Fruit fly (Drosophila melanogaster): ENCODE measurements around the gene Btk.

The Btk gene

dm6 chr2L:8277561-8278201 is 23.2 kb downstream of the Btk start (continued):
- peak; percentile 93 for TF ChIP-seq CG9817 (tag; optimal IDR thresholded peaks at IDR 0.05)
- TF ChIP-seq sima (GFP tag; optimal IDR thresholded peaks at IDR 0.05): peak; percentile 82
- TF ChIP-seq danr (GFP tag; IDR thresholded peaks at IDR 0.05): peak; percentile 98
- TF ChIP-seq Bdp1 (GFP tag; optimal IDR thresholded peaks at IDR 0.05): peak; percentile 87
- TF ChIP-seq CG14441 (GFP tag; IDR thresholded peaks at IDR 0.05): peak; percentile 98
- peak; percentile 94 for TF ChIP-seq al (GFP tag; IDR thresholded peaks at IDR 0.05)
- TF ChIP-seq CG8089 (GFP tag; optimal IDR thresholded peaks at IDR 0.05): peak; percentile 91
- TF ChIP-seq Hey (tag; optimal IDR thresholded peaks at IDR 0.05): peak; percentile 69
- TF ChIP-seq luna (GFP tag; optimal IDR thresholded peaks at IDR 0.05): no peak
- TF ChIP-seq NK7.1 (GFP tag; optimal IDR thresholded peaks at IDR 0.05): peak; percentile 89
- peak; percentile 98 for TF ChIP-seq CG1529 (GFP tag; optimal IDR thresholded peaks at IDR 0.05)
- peak; percentile 96 for TF ChIP-seq odd (GFP tag; optimal IDR thresholded peaks at IDR 0.05)
- TF ChIP-seq HmgD (GFP tag; optimal IDR thresholded peaks at IDR 0.05): peak; percentile 2
- TF ChIP-seq CG6791 (GFP tag; IDR thresholded peaks at IDR 0.05; ENCODE audit: partially characterized antibody): peak; percentile 68; the same call in 2 of the 3 replicates
- TF ChIP-seq CG3281 (GFP tag; optimal IDR thresholded peaks at IDR 0.05): peak; percentile 95
- peak in 1 of 2 experiments; percentile 69 for TF ChIP-seq crp (GFP tag; optimal IDR thresholded peaks at IDR 0.05)
- peak; percentile 98 for TF ChIP-seq CG2678 (tag; optimal IDR thresholded peaks at IDR 0.05)
- peak; percentile 98 for TF ChIP-seq Xbp1 (GFP tag; optimal IDR thresholded peaks at IDR 0.05)
- peak; percentile 98 for TF ChIP-seq CG7839 (tag; optimal IDR thresholded peaks at IDR 0.05)
- TF ChIP-seq Adf1 (GFP tag; IDR thresholded peaks at IDR 0.05): peak; percentile 79
- TF ChIP-seq CG4360 (GFP tag; IDR thresholded peaks at IDR 0.05): peak; percentile 92
- peak; percentile 89 for TF ChIP-seq CG15073 (GFP tag; optimal IDR thresholded peaks at IDR 0.05)
- peak; percentile 95 for TF ChIP-seq kah (GFP tag; optimal IDR thresholded peaks at IDR 0.05)
- TF ChIP-seq CG12391 (tag; optimal IDR thresholded peaks at IDR 0.05): peak; percentile 99
- peak; percentile 98 for TF ChIP-seq CG4730 (GFP tag; IDR thresholded peaks at IDR 0.05)
- peak; percentile 99 for TF ChIP-seq croc (GFP tag; conservative IDR thresholded peaks at IDR 0.05)
- peak; percentile 90 for TF ChIP-seq CG15514 (GFP tag; optimal IDR thresholded peaks at IDR 0.05)
- peak; percentile 93 for TF ChIP-seq CG7357 (GFP tag; IDR thresholded peaks at IDR 0.05)
- TF ChIP-seq wor (GFP tag; IDR thresholded peaks at IDR 0.05): peak; percentile 97
- peak; percentile 96 for TF ChIP-seq ems (GFP tag; optimal IDR thresholded peaks at IDR 0.05)
- peak; percentile 57 for TF ChIP-seq MESR4 (GFP tag; optimal IDR thresholded peaks at IDR 0.05)
- peak; percentile 93 for TF ChIP-seq CG11085 (GFP tag; IDR thresholded peaks at IDR 0.05)
- peak; percentile 98 for TF ChIP-seq Fer1 (GFP tag; optimal IDR thresholded peaks at IDR 0.05)
- peak; percentile 24 for TF ChIP-seq CG4282 (GFP tag; optimal IDR thresholded peaks at IDR 0.05)
- peak; percentile 98; the same call in 1 of the 2 replicates for TF ChIP-seq CG14667 (GFP tag; IDR thresholded peaks at IDR 0.05)
- peak; percentile 72 for TF ChIP-seq fu2 (GFP tag; optimal IDR thresholded peaks at IDR 0.05)
- TF ChIP-seq lmd (GFP tag; IDR thresholded peaks at IDR 0.05): peak; percentile 98
- peak; percentile 99 for TF ChIP-seq Hr3 (GFP tag; optimal IDR thresholded peaks at IDR 0.05)
- TF ChIP-seq shn (GFP tag; optimal IDR thresholded peaks at IDR 0.05): peak; percentile 65
- TF ChIP-seq knrl (GFP tag; IDR thresholded peaks at IDR 0.05; ENCODE audit: partially characterized antibody): peak; percentile 36; the same call in 1 of the 3 replicates
- TF ChIP-seq CG8290 (GFP tag; optimal IDR thresholded peaks at IDR 0.05): peak; percentile 99
- peak; percentile 40 to 92 for TF ChIP-seq CG8290 (tag; optimal IDR thresholded peaks at IDR 0.05)
- TF ChIP-seq dimm (GFP tag; IDR thresholded peaks at IDR 0.05): peak; percentile 97
- peak; percentile 93 for TF ChIP-seq CG4617 (GFP tag; optimal IDR thresholded peaks at IDR 0.05; ENCODE audit: borderline replicate concordance)
- peak; percentile 94 for TF ChIP-seq ewg (GFP tag; optimal IDR thresholded peaks at IDR 0.05)
- TF ChIP-seq ham (GFP tag; IDR thresholded peaks at IDR 0.05): peak; percentile 83
- peak; percentile 72 for TF ChIP-seq eyg (GFP tag; optimal IDR thresholded peaks at IDR 0.05)
- TF ChIP-seq bsh (GFP tag; optimal IDR thresholded peaks at IDR 0.05): peak; percentile 97 to 99
- TF ChIP-seq CG12659 (GFP tag; optimal IDR thresholded peaks at IDR 0.05): peak; percentile 97
- peak; percentile 95 for TF ChIP-seq ssp (GFP tag; IDR thresholded peaks at IDR 0.05)

Data from whole organism, embryonic.